Fruit fly (Drosophila melanogaster) whole organism, wandering third instar larva: Measurements from ENCODE around the gene CG43295.

Source experiments
- Abd-B ChIP-seq: fragments of >200 bp; optimal IDR thresholded peaks from 2 replicates; lab custom pipeline; 2017; ENCODE audit warnings: missing biosample characterization, missing genetic modification characterization
- CG32264 ChIP-seq: fragments of 200-800 bp; sonication (Bioruptor generic); optimal IDR thresholded peaks from 2 replicates; lab custom pipeline; 2016; ENCODE audit warnings: missing biosample characterization, missing genetic modification characterization
- CrebA ChIP-seq: fragments of 200-800 bp; sonication (Bioruptor generic); optimal IDR thresholded peaks from 2 replicates; lab custom pipeline; 2016; ENCODE audit warnings: missing biosample characterization, mild to moderate bottlenecking, missing genetic modification characterization, borderline replicate concordance
- Dif ChIP-seq: fragments of 200-275, 200-300 bp; sonication (Bioruptor generic); optimal IDR thresholded peaks from 2 replicates; lab custom pipeline; 2018; ENCODE audit warnings: missing biosample characterization, missing genetic modification characterization; ENCODE audit not compliant: partially characterized antibody
- GATAd ChIP-seq: sonication (Bioruptor generic); optimal IDR thresholded peaks from 2 replicates; lab custom pipeline; 2016; ENCODE audit warnings: missing biosample characterization, missing genetic modification characterization
- HLH106 ChIP-seq: fragments of 200-800 bp; optimal IDR thresholded peaks from 3 replicates; lab custom pipeline; 2019; ENCODE audit warnings: missing biosample characterization, mild to moderate bottlenecking, missing genetic modification characterization, moderate library complexity
- Hnf4 ChIP-seq: fragments of 200-800 bp; sonication (Bioruptor generic); optimal IDR thresholded peaks from 2 replicates; lab custom pipeline; 2016; ENCODE audit warnings: missing biosample characterization, mild to moderate bottlenecking, missing genetic modification characterization
- Hr83 ChIP-seq: fragments of 200-300 bp; sonication (Bioruptor generic); optimal IDR thresholded peaks from 2 replicates; lab custom pipeline; 2016; ENCODE audit warnings: missing biosample characterization, mild to moderate bottlenecking, missing genetic modification characterization, moderate library complexity; ENCODE audit not compliant: poor library complexity, severe bottlenecking
- Jra ChIP-seq: sonication (Bioruptor generic); optimal IDR thresholded peaks from 2 replicates; lab custom pipeline; 2016; ENCODE audit warnings: missing biosample characterization, missing genetic modification characterization
- Mio ChIP-seq: sonication (Bioruptor generic); optimal IDR thresholded peaks from 2 replicates; lab custom pipeline; 2016; ENCODE audit warnings: missing biosample characterization, missing genetic modification characterization
- N ChIP-seq: fragments of >200 bp; optimal IDR thresholded peaks from 2 replicates; lab custom pipeline; 2018; ENCODE audit warnings: missing biosample characterization, missing external identifiers, missing genetic modification characterization
- OdsH ChIP-seq: fragments of 200-800 bp; sonication (Bioruptor generic); optimal IDR thresholded peaks from 2 replicates; lab custom pipeline; 2016; ENCODE audit warnings: missing biosample characterization, mild to moderate bottlenecking, missing genetic modification characterization
- Rel ChIP-seq, 2 experiments: fragments of 200-800 bp; sonication (Bioruptor generic) in 1 of 2; optimal IDR thresholded peaks; 2 replicates in 1 of 2; 3 replicates in 1 of 2; lab custom pipeline; 2016 to 2019; ENCODE audit warnings: mild to moderate bottlenecking in 2 of 2, missing biosample characterization in 2 of 2, missing genetic modification characterization in 2 of 2, moderate library complexity in 1 of 2
- Sp1 ChIP-seq: fragments of 200-800 bp; sonication (Bioruptor generic); optimal IDR thresholded peaks from 3 replicates; lab custom pipeline; 2019; ENCODE audit warnings: missing biosample characterization, mild to moderate bottlenecking, missing genetic modification characterization, moderate library complexity
- Vsx2 ChIP-seq: fragments of 200-300, 225-300 bp; sonication (Bioruptor generic); optimal IDR thresholded peaks from 2 replicates; lab custom pipeline; 2018; ENCODE audit warnings: missing biosample characterization, missing genetic modification characterization; ENCODE audit not compliant: partially characterized antibody
- br ChIP-seq: fragments of 200-800 bp; sonication (Bioruptor generic); optimal IDR thresholded peaks from 2 replicates; lab custom pipeline; 2016; ENCODE audit warnings: missing biosample characterization, missing genetic modification characterization
- brk ChIP-seq: fragments of 200-800 bp; sonication (Bioruptor generic); optimal IDR thresholded peaks from 2 replicates; lab custom pipeline; 2016; ENCODE audit warnings: missing biosample characterization, mild to moderate bottlenecking, missing genetic modification characterization
- dl ChIP-seq, 2 experiments: fragments of 175-275, 200-275 bp in 1 of 2; fragments of 200-275 bp in 1 of 2; sonication (Bioruptor generic); optimal IDR thresholded peaks; lab custom pipeline; 2018; ENCODE audit warnings: mild to moderate bottlenecking in 2 of 2, missing biosample characterization in 2 of 2, missing genetic modification characterization in 2 of 2, moderate library complexity in 2 of 2; ENCODE audit not compliant: partially characterized antibody in 2 of 2, insufficient read depth in 1 of 2
- dmrt93B ChIP-seq: fragments of 200-800 bp; sonication (Bioruptor generic); optimal IDR thresholded peaks from 2 replicates; lab custom pipeline; 2018; ENCODE audit warnings: missing biosample characterization, mild to moderate bottlenecking, missing genetic modification characterization
- dsf ChIP-seq: sonication (Bioruptor generic); optimal IDR thresholded peaks from 2 replicates; lab custom pipeline; 2016; ENCODE audit warnings: missing biosample characterization, missing genetic modification characterization, borderline replicate concordance
- ey ChIP-seq: fragments of 200-800 bp; sonication (Bioruptor generic); optimal IDR thresholded peaks from 2 replicates; lab custom pipeline; 2016; ENCODE audit warnings: missing biosample characterization, missing genetic modification characterization
- foxo ChIP-seq, 2 experiments: fragments of 200-800 bp; sonication (Bioruptor generic); optimal IDR thresholded peaks; 2 replicates in 1 of 2; 3 replicates in 1 of 2; lab custom pipeline; 2016 to 2017; ENCODE audit warnings: missing biosample characterization in 2 of 2, missing genetic modification characterization in 2 of 2
- fru ChIP-seq: fragments of 200-800 bp; sonication (Bioruptor generic); optimal IDR thresholded peaks from 3 replicates; lab custom pipeline; 2016; ENCODE audit warnings: missing biosample characterization, mild to moderate bottlenecking, missing genetic modification characterization
- h ChIP-seq: fragments of 200-800 bp; sonication (Bioruptor generic); optimal IDR thresholded peaks from 3 replicates; lab custom pipeline; 2016; ENCODE audit warnings: missing biosample characterization, mild to moderate bottlenecking, missing genetic modification characterization
- jim ChIP-seq: fragments of 175-275, 200-325 bp; sonication (Bioruptor generic); optimal IDR thresholded peaks from 2 replicates; lab custom pipeline; 2016; ENCODE audit warnings: missing biosample characterization, mild to moderate bottlenecking, missing genetic modification characterization
- lola ChIP-seq: fragments of >200 bp; optimal IDR thresholded peaks from 2 replicates; lab custom pipeline; 2017; ENCODE audit warnings: missing biosample characterization, missing genetic modification characterization
- pan ChIP-seq: fragments of >200 bp; optimal IDR thresholded peaks from 2 replicates; lab custom pipeline; 2017
- psq ChIP-seq: fragments of 200-800 bp; sonication (Bioruptor generic); optimal IDR thresholded peaks from 3 replicates; lab custom pipeline; 2017; ENCODE audit warnings: missing biosample characterization, mild to moderate bottlenecking, missing genetic modification characterization, moderate library complexity
- rgr ChIP-seq: fragments of 200-800 bp; sonication (Bioruptor generic); optimal IDR thresholded peaks from 3 replicates; lab custom pipeline; 2016; ENCODE audit warnings: missing biosample characterization, mild to moderate bottlenecking, missing genetic modification characterization
- sage ChIP-seq: fragments of 200-800 bp; sonication (Bioruptor generic); optimal IDR thresholded peaks from 2 replicates; lab custom pipeline; 2016; ENCODE audit warnings: missing biosample characterization, mild to moderate bottlenecking, missing genetic modification characterization
- sv ChIP-seq: fragments of 200-800 bp; sonication (Bioruptor generic); optimal IDR thresholded peaks from 3 replicates; lab custom pipeline; 2016; ENCODE audit warnings: missing biosample characterization, missing genetic modification characterization
- tai ChIP-seq: sonication (Bioruptor generic); optimal IDR thresholded peaks from 2 replicates; lab custom pipeline; 2016; ENCODE audit warnings: missing biosample characterization, missing genetic modification characterization
- usp ChIP-seq: fragments of >200 bp; optimal IDR thresholded peaks from 2 replicates; lab custom pipeline; 2017; ENCODE audit warnings: missing biosample characterization, missing genetic modification characterization
- woc ChIP-seq: sonication (Bioruptor generic); optimal IDR thresholded peaks from 2 replicates; lab custom pipeline; 2016; ENCODE audit warnings: missing biosample characterization, mild to moderate bottlenecking, missing genetic modification characterization

The CG43295 gene

dm6 chr3L:16128973-16129745, 23.5 kb downstream of the CG43295 start, which contains the start of gene SsRbeta:
SsRbeta (plus strand) TSS chr3L:16129617.
- TF ChIP-seq usp (GFP tag; lab: Kevin White, UChicago) (no peak), jim (GFP tag; lab: Kevin White, UChicago) (no peak), Rel (GFP tag; optimal IDR thresholded peaks at IDR 0.05; lab: Kevin White, UChicago) (no peak), Rel (tag; optimal IDR thresholded peaks at IDR 0.05; lab: Kevin White, UChicago) (peak; percentile 39), sv (GFP tag; lab: Kevin White, UChicago) (peak; percentile 60), woc (GFP tag; lab: Kevin White, UChicago) (no peak), N (GFP tag; lab: Kevin White, UChicago) (no peak), ey (GFP tag; lab: Kevin White, UChicago) (no peak), Jra (GFP tag; lab: Kevin White, UChicago) (peak; percentile 20), dl (GFP tag; optimal IDR thresholded peaks at IDR 0.05; lab: Kevin White, UChicago; ENCODE audit: insufficient read depth in 1 of 2, partially characterized antibody in 2 of 2) (no peak), brk (GFP tag; lab: Kevin White, UChicago) (peak; percentile 41), Mio (GFP tag; lab: Kevin White, UChicago) (no peak), sage (GFP tag; lab: Kevin White, UChicago) (no peak), psq (GFP tag; lab: Kevin White, UChicago) (no peak), Hr83 (GFP tag; lab: Kevin White, UChicago) (peak; percentile 53), Sp1 (GFP tag; lab: Kevin White, UChicago) (no peak), dsf (GFP tag; lab: Kevin White, UChicago) (no peak), foxo (GFP tag; optimal IDR thresholded peaks at IDR 0.05; lab: Kevin White, UChicago) (no peak), Abd-B (GFP tag; lab: Kevin White, UChicago) (no peak), GATAd (GFP tag; lab: Kevin White, UChicago) (no peak), tai (no peak), lola (no peak), fru (no peak)

dm6 chr3L:16131264-16132066, 25.8 kb downstream of the CG43295 start, which contains the start of the genes Trs20 and elg1:
Trs20 (minus strand) TSS chr3L:16131632.
elg1 (plus strand) TSS chr3L:16132028.
- TF ChIP-seq fru = peak; percentile 24
- no peak for TF ChIP-seq GATAd (GFP tag; lab: Kevin White, UChicago)
- peak; percentile 70 for TF ChIP-seq HLH106 (tag; lab: Kevin White, UChicago)
- peak; percentile 50 for TF ChIP-seq h
- peak; percentile 58 for TF ChIP-seq woc (GFP tag; lab: Kevin White, UChicago)
- TF ChIP-seq brk (GFP tag; lab: Kevin White, UChicago) = no peak
- peak; percentile 70 for TF ChIP-seq Sp1 (GFP tag; lab: Kevin White, UChicago)
- peak; percentile 54 for TF ChIP-seq rgr
- no peak for TF ChIP-seq Dif (GFP tag; lab: Kevin White, UChicago)
- TF ChIP-seq br (GFP tag; lab: Kevin White, UChicago) = peak; percentile 54
- no peak for TF ChIP-seq Rel (GFP tag; optimal IDR thresholded peaks at IDR 0.05; lab: Kevin White, UChicago)
- peak; percentile 42 for TF ChIP-seq Rel (tag; optimal IDR thresholded peaks at IDR 0.05; lab: Kevin White, UChicago)
- peak; percentile 22 for TF ChIP-seq OdsH
- TF ChIP-seq sv (GFP tag; lab: Kevin White, UChicago) = peak; percentile 46
- no peak for TF ChIP-seq Vsx2 (GFP tag; lab: Kevin White, UChicago)
- TF ChIP-seq pan (lab: Kevin White, UChicago) = no peak
- TF ChIP-seq lola = no peak
- TF ChIP-seq Jra (GFP tag; lab: Kevin White, UChicago) = no peak
- TF ChIP-seq foxo (GFP tag; optimal IDR thresholded peaks at IDR 0.05; lab: Kevin White, UChicago) = peak in 1 of 2 experiments; percentile 76
- no peak for TF ChIP-seq Mio (GFP tag; lab: Kevin White, UChicago)
- TF ChIP-seq psq (GFP tag; lab: Kevin White, UChicago) = peak; percentile 53
- TF ChIP-seq dmrt93B = peak; percentile 22
- no peak for TF ChIP-seq CrebA
- TF ChIP-seq Hnf4 (GFP tag; lab: Kevin White, UChicago) = peak; percentile 48
- no peak for TF ChIP-seq usp (GFP tag; lab: Kevin White, UChicago)
- TF ChIP-seq CG32264 (GFP tag; lab: Kevin White, UChicago) = no peak
